Fruit fly (Drosophila melanogaster) whole organism: Measurements from ENCODE around the gene alpha-Man-IIb.

ENCODE experiments used
- CG8478 ChIP-seq: fragments of >200 bp; optimal IDR thresholded peaks from 2 replicates; lab custom pipeline; 2018; ENCODE audit warnings: inconsistent platforms
- Dll ChIP-seq: fragments of >200 bp; optimal IDR thresholded peaks from 2 replicates; lab custom pipeline; 2017
- EcR ChIP-seq, 2 experiments: fragments of >200 bp; optimal IDR thresholded peaks; 2 replicates each; lab custom pipeline; 2017; ENCODE audit warnings: missing biosample characterization in 2 of 2, missing genetic modification characterization in 2 of 2, missing genetic modification reagents in 2 of 2
- pan ChIP-seq: fragments of >200 bp; optimal IDR thresholded peaks from 2 replicates; lab custom pipeline; 2017
- usp ChIP-seq: fragments of >200 bp; optimal IDR thresholded peaks from 2 replicates; lab custom pipeline; 2017; ENCODE audit warnings: missing biosample characterization, missing genetic modification characterization, mixed read lengths

DNA sequence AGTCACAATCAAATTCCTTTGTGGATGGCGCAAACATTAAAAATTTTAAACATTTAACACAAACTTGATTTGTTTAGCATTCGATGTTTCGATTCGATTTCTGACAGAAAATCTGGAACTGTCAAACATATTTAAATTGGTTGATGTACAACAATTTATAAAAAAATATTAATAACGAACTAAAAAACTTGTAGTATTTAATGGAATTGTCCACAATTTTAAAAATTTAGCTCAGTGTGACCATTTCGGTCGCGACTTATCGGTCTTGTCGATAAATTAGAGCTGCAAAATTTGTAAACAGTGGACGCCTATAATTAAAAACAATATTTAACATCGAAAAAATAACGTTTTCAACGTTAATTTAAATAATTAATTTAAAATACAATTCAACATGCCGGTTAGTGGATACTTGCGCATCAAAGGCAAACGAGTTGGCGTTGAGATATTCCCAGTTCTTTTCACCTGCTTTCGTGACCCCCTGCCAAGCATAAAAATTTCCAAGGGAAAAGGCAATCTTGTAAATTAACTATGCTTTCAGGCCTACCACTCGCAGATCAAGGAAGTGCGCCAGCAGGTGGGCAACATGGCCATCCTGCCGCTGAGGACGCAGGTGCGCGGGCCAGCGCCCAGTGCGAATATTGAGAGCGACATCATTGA lies 30.5 kb downstream of the alpha-Man-IIb start, which contains the start of the genes CG43317 and Arpc3A:
- TF ChIP-seq usp (GFP tag; lab: Kevin White, UChicago) (no peak), CG8478 (lab: Kevin White, UChicago) (no peak), Dll (lab: Kevin White, UChicago) (no peak), pan (lab: Kevin White, UChicago) (no peak), EcR (GFP tag; optimal IDR thresholded peaks at IDR 0.05; lab: Kevin White, UChicago) (no peak)
